Fruit fly (Drosophila melanogaster): ENCODE data around the gene kuk.

DNA sequence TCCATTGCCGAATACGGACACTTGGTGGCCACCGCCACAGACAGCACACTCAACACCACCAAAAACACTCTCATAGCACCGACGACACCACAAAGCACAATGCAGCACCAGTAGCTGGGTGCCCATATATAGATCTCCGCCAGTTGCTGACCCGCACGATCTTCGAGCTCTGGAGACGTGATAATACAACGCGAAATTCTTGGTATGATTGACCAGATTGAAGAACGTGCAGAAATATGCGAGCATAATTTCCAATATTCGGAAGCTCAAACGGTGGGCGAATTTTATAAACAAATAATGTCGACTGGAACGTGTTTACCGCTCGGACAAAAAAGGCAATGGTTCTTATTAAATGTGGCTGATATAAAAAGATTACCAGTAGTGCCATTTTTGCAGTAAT lies 44.1 kb upstream of the kuk start, which contains the start of gene CG4009:
- TF ChIP-seq CG9948 (tag; optimal IDR thresholded peaks at IDR 0.05) = no peak
- TF ChIP-seq Snoo (tag; optimal IDR thresholded peaks at IDR 0.05) = no peak
- no peak for TF ChIP-seq rn (GFP tag; IDR thresholded peaks at IDR 0.05)
- TF ChIP-seq CG12605 (GFP tag; IDR thresholded peaks at IDR 0.05) = no peak
- no peak for TF ChIP-seq CG17806 (tag; optimal IDR thresholded peaks at IDR 0.05)
- no peak for TF ChIP-seq CG34367 (tag; optimal IDR thresholded peaks at IDR 0.05)
- TF ChIP-seq CG4496 (GFP tag; IDR thresholded peaks at IDR 0.05) = no peak
